Fruit fly (Drosophila melanogaster) whole organism, embryonic: ENCODE data around the gene eIF3d2.
A peak's percentile ranks its signal among the peaks of the same experiment; 100 is the strongest.

Experiments
- Antp ChIP-seq: fragments of 200-800 bp; sonication (Bioruptor generic); optimal IDR thresholded peaks from 3 replicates; lab custom pipeline; 2016; ENCODE audit warnings: missing biosample characterization, missing genetic modification characterization
- Awh ChIP-seq: fragments of 200-800 bp; sonication (Bioruptor generic); IDR thresholded peaks from 2 replicates; pipeline ENCODE4, ENCODE4 v1.3.6; 2022; ENCODE audit warnings: missing biosample characterization, missing genetic modification characterization
- CG11696 ChIP-seq: fragments of 200-800 bp; sonication (Bioruptor generic); IDR thresholded peaks from 2 replicates; pipeline ENCODE4 v1.3.6; 2022; ENCODE audit warnings: missing biosample characterization, missing genetic modification characterization
- CG14050 ChIP-seq: fragments of 200-800 bp; sonication (Bioruptor generic); IDR thresholded peaks from 3 replicates; pipeline ENCODE4 v1.3.6; 2022; ENCODE audit warnings: missing biosample characterization, missing genetic modification characterization
- CG15073 ChIP-seq: fragments of 200-800 bp; sonication (Bioruptor generic); optimal IDR thresholded peaks from 2 replicates; lab custom pipeline; 2016; ENCODE audit warnings: missing biosample characterization, missing genetic modification characterization
- CG15601 ChIP-seq: fragments of 200-800 bp; sonication (Bioruptor generic); optimal IDR thresholded peaks from 3 replicates; lab custom pipeline; 2019; ENCODE audit warnings: missing biosample characterization, mild to moderate bottlenecking, missing genetic modification characterization, moderate library complexity
- CG17829 ChIP-seq: fragments of 200-800 bp; optimal IDR thresholded peaks from 2 replicates; lab custom pipeline; 2019; ENCODE audit warnings: missing biosample characterization, mild to moderate bottlenecking, missing genetic modification characterization, moderate library complexity
- CG30403 ChIP-seq: fragments of 200-800 bp; sonication (Bioruptor generic); optimal IDR thresholded peaks from 3 replicates; lab custom pipeline; 2016; ENCODE audit warnings: missing biosample characterization, missing genetic modification characterization
- CG31388 ChIP-seq: fragments of 200-800 bp; sonication (Bioruptor generic); optimal IDR thresholded peaks from 2 replicates; lab custom pipeline; 2016; ENCODE audit warnings: missing biosample characterization, missing genetic modification characterization
- CG32772 ChIP-seq: fragments of 200-800 bp; sonication (Bioruptor generic); IDR thresholded peaks from 2 replicates; pipeline ENCODE4 v1.3.6; 2022; ENCODE audit warnings: missing biosample characterization, missing genetic modification characterization
- CG33213 ChIP-seq: fragments of 200-800 bp; sonication (Bioruptor generic); optimal IDR thresholded peaks from 3 replicates; lab custom pipeline; 2016; ENCODE audit warnings: missing biosample characterization, missing genetic modification characterization
- CG34376 ChIP-seq: fragments of 200-800 bp; sonication (Bioruptor generic); optimal IDR thresholded peaks from 2 replicates; lab custom pipeline; 2018; ENCODE audit warnings: missing biosample characterization, mild to moderate bottlenecking, missing genetic modification characterization
- CG3726 ChIP-seq: fragments of 200-800 bp; sonication (Bioruptor generic); IDR thresholded peaks from 3 replicates; pipeline ENCODE4, ENCODE4 v1.3.6; 2022; ENCODE audit warnings: missing biosample characterization, missing genetic modification characterization
- CG3995 ChIP-seq: fragments of 200-800 bp; sonication (Bioruptor generic); optimal IDR thresholded peaks from 3 replicates; lab custom pipeline; 2016; ENCODE audit warnings: missing biosample characterization, missing genetic modification characterization
- CG42726 ChIP-seq: fragments of 200-800 bp; sonication (Bioruptor generic); IDR thresholded peaks from 2 replicates; pipeline ENCODE4 v1.3.6; 2022; ENCODE audit warnings: missing biosample characterization, missing genetic modification characterization; ENCODE audit not compliant: partially characterized antibody
- CG4424 ChIP-seq: fragments of 200-800 bp; sonication (Bioruptor generic); optimal IDR thresholded peaks from 3 replicates; lab custom pipeline; 2016; ENCODE audit warnings: missing biosample characterization, missing genetic modification characterization
- CG4820 ChIP-seq: fragments of 200-800 bp; sonication (Bioruptor generic); optimal IDR thresholded peaks from 3 replicates; lab custom pipeline; 2016; ENCODE audit warnings: missing biosample characterization, missing genetic modification characterization
- CG4854 ChIP-seq: fragments of 200-800 bp; sonication (Bioruptor generic); optimal IDR thresholded peaks from 2 replicates; lab custom pipeline; 2016; ENCODE audit warnings: missing biosample characterization, missing genetic modification characterization, inconsistent platforms
- CG6175 ChIP-seq: fragments of 200-800 bp; sonication (Bioruptor generic); IDR thresholded peaks from 3 replicates; pipeline ENCODE4 v1.3.6; 2022; ENCODE audit warnings: missing biosample characterization, missing genetic modification characterization
- CG7271 ChIP-seq: fragments of 200-800 bp; sonication (Bioruptor generic); optimal IDR thresholded peaks from 2 replicates; lab custom pipeline; 2018; ENCODE audit warnings: missing biosample characterization, mild to moderate bottlenecking, missing genetic modification characterization, moderate library complexity
- CG7786 ChIP-seq: fragments of 200-800 bp; sonication (Bioruptor generic); optimal IDR thresholded peaks from 2 replicates; lab custom pipeline; 2016; ENCODE audit warnings: missing biosample characterization, missing genetic modification characterization
- CG7839 ChIP-seq: fragments of 200-800 bp; sonication (Bioruptor generic); optimal IDR thresholded peaks from 3 replicates; lab custom pipeline; 2018; ENCODE audit warnings: missing biosample characterization, mild to moderate bottlenecking, missing genetic modification characterization, moderate library complexity
- CG8478 ChIP-seq: fragments of >200 bp; optimal IDR thresholded peaks from 2 replicates; lab custom pipeline; 2018
- CG8924 ChIP-seq: fragments of 200-800 bp; optimal IDR thresholded peaks from 3 replicates; lab custom pipeline; 2019; ENCODE audit warnings: missing biosample characterization, mild to moderate bottlenecking, missing genetic modification characterization, moderate library complexity
- CG8944 ChIP-seq: fragments of 200-800 bp; sonication (Bioruptor generic); optimal IDR thresholded peaks from 3 replicates; lab custom pipeline; 2016; ENCODE audit warnings: missing biosample characterization, missing genetic modification characterization
- CG9609 ChIP-seq: fragments of 200-800 bp; sonication (Bioruptor generic); optimal IDR thresholded peaks from 3 replicates; lab custom pipeline; 2016; ENCODE audit warnings: missing biosample characterization, missing genetic modification characterization
- D19B ChIP-seq: fragments of 200-800 bp; sonication (Bioruptor generic); optimal IDR thresholded peaks from 2 replicates; lab custom pipeline; 2017; ENCODE audit warnings: missing biosample characterization, mild to moderate bottlenecking, missing genetic modification characterization
- Dfd ChIP-seq, 2 experiments: fragments of >200 bp; optimal IDR thresholded peaks; 2 replicates each; lab custom pipeline; 2017; ENCODE audit warnings: missing biosample characterization in 2 of 2, missing genetic modification characterization in 2 of 2
- Dip3 ChIP-seq: fragments of 200-800 bp; sonication (Bioruptor generic); optimal IDR thresholded peaks from 3 replicates; lab custom pipeline; 2016; ENCODE audit warnings: missing biosample characterization, missing genetic modification characterization
- H15 ChIP-seq: fragments of 200-800 bp; sonication (Bioruptor generic); IDR thresholded peaks from 3 replicates; pipeline ENCODE4 v1.3.6; 2022; ENCODE audit warnings: missing biosample characterization, missing genetic modification characterization
- Meics ChIP-seq: fragments of 200-800 bp; sonication (Bioruptor generic); optimal IDR thresholded peaks from 2 replicates; lab custom pipeline; 2017; ENCODE audit warnings: missing biosample characterization, mild to moderate bottlenecking, missing genetic modification characterization
- Ssrp ChIP-seq: fragments of 200-800 bp; sonication (Bioruptor generic); optimal IDR thresholded peaks from 2 replicates; lab custom pipeline; 2018; ENCODE audit warnings: missing biosample characterization, mild to moderate bottlenecking, missing genetic modification characterization, moderate library complexity
- corto ChIP-seq: fragments of 200-800 bp; sonication (Bioruptor generic); optimal IDR thresholded peaks from 2 replicates; lab custom pipeline; 2016; ENCODE audit warnings: missing biosample characterization, mild to moderate bottlenecking, missing genetic modification characterization, moderate library complexity
- da ChIP-seq: fragments of 200-800 bp; sonication (Bioruptor generic); optimal IDR thresholded peaks from 2 replicates; lab custom pipeline; 2016; ENCODE audit warnings: missing biosample characterization, missing genetic modification characterization
- exex ChIP-seq: fragments of 200-800 bp; sonication (Bioruptor generic); optimal IDR thresholded peaks from 4 replicates; lab custom pipeline; 2018; ENCODE audit warnings: missing biosample characterization, mild to moderate bottlenecking, missing genetic modification characterization, moderate library complexity
- gce ChIP-seq: fragments of 200-800 bp; sonication (Bioruptor generic); IDR thresholded peaks from 3 replicates; pipeline ENCODE4 v1.3.6; 2022; ENCODE audit warnings: missing biosample characterization, missing genetic modification characterization
- gem ChIP-seq: fragments of 200-800 bp; sonication (Bioruptor generic); optimal IDR thresholded peaks from 2 replicates; lab custom pipeline; 2019; ENCODE audit warnings: missing biosample characterization, mild to moderate bottlenecking, missing genetic modification characterization, moderate library complexity
- hb ChIP-seq: fragments of 200-800 bp; sonication (Bioruptor generic); IDR thresholded peaks from 3 replicates; pipeline ENCODE4 v1.3.6; 2022; ENCODE audit warnings: missing biosample characterization, missing genetic modification characterization; ENCODE audit not compliant: partially characterized antibody
- hkb ChIP-seq, 2 experiments: fragments of 200-800 bp in 1 of 2; fragments of >200 bp in 1 of 2; sonication (Bioruptor generic) in 1 of 2; IDR thresholded peaks in 1 of 2; optimal IDR thresholded peaks in 1 of 2; 2 replicates each; pipeline versions ENCODE4 v1.3.6 to Lab custom; 2017 to 2022; ENCODE audit warnings: missing biosample characterization in 1 of 2, missing genetic modification characterization in 1 of 2
- ind ChIP-seq: fragments of 200-800 bp; sonication (Bioruptor generic); optimal IDR thresholded peaks from 3 replicates; lab custom pipeline; 2016; ENCODE audit warnings: missing biosample characterization, missing genetic modification characterization
- kni ChIP-seq: fragments of 200-800 bp; sonication (Bioruptor generic); optimal IDR thresholded peaks from 3 replicates; lab custom pipeline; 2017; ENCODE audit warnings: mild to moderate bottlenecking, missing biosample characterization, missing genetic modification reagents, missing genetic modification characterization
- lilli ChIP-seq: fragments of 200-800 bp; sonication (Bioruptor generic); optimal IDR thresholded peaks from 3 replicates; lab custom pipeline; 2016; ENCODE audit warnings: missing biosample characterization, missing genetic modification characterization
- mirr ChIP-seq: fragments of 200-800 bp; sonication (Bioruptor generic); optimal IDR thresholded peaks from 3 replicates; lab custom pipeline; 2018; ENCODE audit warnings: missing biosample characterization, mild to moderate bottlenecking, missing genetic modification characterization
- otp ChIP-seq: fragments of 200-800 bp; sonication (Bioruptor generic); IDR thresholded peaks from 3 replicates; pipeline ENCODE4, ENCODE4 v1.3.6; 2022; ENCODE audit warnings: missing biosample characterization, missing genetic modification characterization
- p53 ChIP-seq: fragments of 200-800 bp; sonication (Bioruptor generic); optimal IDR thresholded peaks from 2 replicates; lab custom pipeline; 2016; ENCODE audit warnings: missing biosample characterization, missing genetic modification characterization
- run ChIP-seq: fragments of 200-800 bp; sonication (Bioruptor generic); optimal IDR thresholded peaks from 3 replicates; lab custom pipeline; 2018; ENCODE audit warnings: missing biosample characterization, mild to moderate bottlenecking, missing genetic modification characterization
- salm ChIP-seq: fragments of 200-800 bp; sonication (Bioruptor generic); optimal IDR thresholded peaks from 2 replicates; lab custom pipeline; 2018; ENCODE audit warnings: missing biosample characterization, mild to moderate bottlenecking, missing genetic modification characterization
- tgo ChIP-seq: fragments of 200-800 bp; sonication (Bioruptor generic); IDR thresholded peaks from 3 replicates; pipeline ENCODE4 v1.3.6; 2022; ENCODE audit warnings: missing biosample characterization, missing genetic modification characterization
- vfl ChIP-seq: fragments of 200-800 bp; sonication (Bioruptor generic); optimal IDR thresholded peaks from 2 replicates; lab custom pipeline; 2016; ENCODE audit warnings: missing biosample characterization, missing genetic modification characterization
- z ChIP-seq: fragments of 200-800 bp; sonication (Bioruptor generic); IDR thresholded peaks from 3 replicates; pipeline ENCODE4 v1.3.6; 2022; ENCODE audit warnings: missing biosample characterization, missing genetic modification characterization

eIF3d2 gene

DNA sequence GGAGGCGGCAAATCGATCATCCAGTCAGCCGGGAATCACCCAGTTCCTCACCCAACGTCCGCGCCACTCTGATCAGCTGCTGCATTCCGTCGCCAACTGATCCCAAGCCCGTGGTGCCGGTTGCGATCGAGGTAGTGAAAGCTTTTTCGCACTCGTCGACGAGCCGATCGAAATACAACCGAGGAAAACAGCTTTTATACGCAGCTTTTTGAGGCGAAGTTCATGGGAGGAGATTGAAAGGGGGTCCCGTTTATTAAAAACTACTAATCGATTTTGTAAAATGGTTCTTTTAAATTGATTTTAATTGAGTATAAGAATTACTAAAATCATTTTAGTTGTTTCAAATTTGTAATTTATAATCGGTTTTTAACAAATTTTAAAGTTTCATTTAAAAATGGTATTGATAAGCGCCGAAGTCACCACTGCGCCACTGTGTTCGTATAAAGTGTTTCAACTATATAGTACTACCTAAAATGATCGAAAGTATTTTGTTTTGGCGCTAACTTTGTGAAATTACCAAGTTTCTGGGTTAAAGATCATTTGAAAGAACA, 26.6 kb upstream of the eIF3d2 start, which contains the start of gene CG4860 (continued):
- TF ChIP-seq kni (GFP tag; lab: Kevin White, UChicago), result no peak
- peak; percentile 84 for TF ChIP-seq CG8944 (GFP tag; lab: Kevin White, UChicago)
- peak; percentile 36; the same call in 1 of the 2 replicates for TF ChIP-seq CG11696 (GFP tag; lab: Robert Waterston, UW)
- TF ChIP-seq CG7786, result peak; percentile 86
- TF ChIP-seq salm, result peak; percentile 81
- TF ChIP-seq CG4854 (GFP tag; lab: Kevin White, UChicago), result peak; percentile 64
- peak; percentile 89 for TF ChIP-seq Meics
- peak; percentile 69 for TF ChIP-seq p53 (GFP tag; lab: Kevin White, UChicago)
- TF ChIP-seq CG31388, result peak; percentile 57
- peak; percentile 55 for TF ChIP-seq CG33213
- TF ChIP-seq hb (GFP tag; lab: Robert Waterston, UW), result no peak
- TF ChIP-seq CG8478 (lab: Kevin White, UChicago), result no peak
- peak; percentile 56 for TF ChIP-seq exex (tag; lab: Kevin White, UChicago)
- peak; percentile 69; the same call in 1 of the 2 replicates for TF ChIP-seq Awh
- TF ChIP-seq CG14050, result peak; percentile 75
- TF ChIP-seq tgo (GFP tag; lab: Robert Waterston, UW), result peak; percentile 89
- peak; percentile 27 for TF ChIP-seq CG3995 (GFP tag; lab: Kevin White, UChicago)
- no peak for TF ChIP-seq z
- TF ChIP-seq CG15073 (GFP tag; lab: Kevin White, UChicago), result peak; percentile 1
- TF ChIP-seq CG8924, result peak; percentile 85
- peak; percentile 42 for TF ChIP-seq da
- peak; percentile 95 for TF ChIP-seq gem (tag; lab: Kevin White, UChicago)
- peak; percentile 85 for TF ChIP-seq vfl (GFP tag; lab: Kevin White, UChicago)
- TF ChIP-seq Dip3 (GFP tag; lab: Kevin White, UChicago), result peak; percentile 82
- TF ChIP-seq Antp (GFP tag; lab: Kevin White, UChicago), result peak; percentile 87
- peak; percentile 73 for TF ChIP-seq otp (GFP tag; lab: Robert Waterston, UW)
- TF ChIP-seq CG34376 (GFP tag; lab: Kevin White, UChicago), result peak; percentile 55
- TF ChIP-seq CG4424 (GFP tag; lab: Kevin White, UChicago), result peak; percentile 88
- TF ChIP-seq CG4820 (GFP tag; lab: Kevin White, UChicago), result peak; percentile 80
- peak; percentile 35 for TF ChIP-seq mirr (GFP tag; lab: Kevin White, UChicago)
- 0 out of 3 replicates have a peak, but pooled peaks have one; percentile 24 for TF ChIP-seq CG3726
- no peak for TF ChIP-seq CG42726 (GFP tag; lab: Robert Waterston, UW)
- TF ChIP-seq CG17829, result peak; percentile 85
- peak; percentile 78 for TF ChIP-seq CG15601 (tag; lab: Kevin White, UChicago)
- peak; percentile 82 for TF ChIP-seq CG9609
- peak; percentile 84 for TF ChIP-seq H15 (GFP tag; lab: Robert Waterston, UW)
- peak; percentile 68 for TF ChIP-seq CG32772
- TF ChIP-seq corto (GFP tag; lab: Kevin White, UChicago), result peak; percentile 71
- TF ChIP-seq D19B (GFP tag; lab: Kevin White, UChicago), result peak; percentile 57
- no peak for TF ChIP-seq Dfd (GFP tag; optimal IDR thresholded peaks at IDR 0.05; lab: Kevin White, UChicago)
- TF ChIP-seq hkb (optimal IDR thresholded peaks at IDR 0.05; lab: Kevin White, UChicago), result no peak
- peak; percentile 90 for TF ChIP-seq hkb (GFP tag; IDR thresholded peaks at IDR 0.05; lab: Robert Waterston, UW)
- TF ChIP-seq gce (GFP tag; lab: Robert Waterston, UW), result peak; percentile 80
- peak; percentile 83 for TF ChIP-seq Ssrp
- TF ChIP-seq lilli (GFP tag; lab: Kevin White, UChicago), result peak; percentile 93
- peak; percentile 20 for TF ChIP-seq CG7271
- peak; percentile 95 for TF ChIP-seq CG30403 (GFP tag; lab: Kevin White, UChicago)
- peak; percentile 72 for TF ChIP-seq run
- TF ChIP-seq CG7839, result peak; percentile 90
- TF ChIP-seq ind (GFP tag; lab: Kevin White, UChicago), result peak; percentile 87
- TF ChIP-seq CG6175 (GFP tag; lab: Robert Waterston, UW), result peak; percentile 83; the same call in 2 of the 3 replicates
